5 fruit fly cellular contexts compared by ENCODE assay signal in the genomic region with DNA sequence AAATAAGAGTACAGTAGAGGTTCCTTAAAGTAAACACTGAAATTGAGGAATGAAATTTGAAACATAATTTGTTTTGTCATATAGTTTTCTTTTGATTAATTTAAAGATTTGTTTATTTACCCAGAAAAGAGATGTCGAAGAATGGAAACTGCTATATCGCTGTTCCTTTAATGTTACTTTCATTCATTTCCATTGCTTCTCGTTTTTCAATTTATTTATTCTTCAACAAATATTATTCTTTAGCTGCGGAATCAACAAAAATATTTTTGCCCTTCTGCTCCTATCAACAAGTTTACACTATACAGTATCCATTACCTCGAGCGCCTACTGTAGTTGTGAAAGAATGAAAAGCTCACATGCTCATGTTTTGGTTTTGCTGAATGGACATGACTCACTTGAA.
A peak's percentile ranks its signal among the peaks of the same experiment; 100 is the strongest.
TF ChIP-seq lines count a peak whose summit lies in the region.

No protein-coding gene starts in this region.

- TF ChIP-seq CTCF in whole organism, embryonic (GFP tag; optimal IDR thresholded peaks at IDR 0.05; lab: Kevin White, UChicago): no peak

TF ChIP-seq in whole organism, adult, 20 proteins besides CTCF, POLR2A, EP300 and RAD21:
- TF ChIP-seq CG7101 (tag; optimal IDR thresholded peaks at IDR 0.05; lab: Kevin White, UChicago) (peak; percentile 25), bab1 (GFP tag; optimal IDR thresholded peaks at IDR 0.05; lab: Kevin White, UChicago) (peak; percentile 55), Mnt (GFP tag; optimal IDR thresholded peaks at IDR 0.05; lab: Kevin White, UChicago) (no peak), kay (GFP tag; lab: Kevin White, UChicago; ENCODE audit: borderline replicate concordance) (peak; percentile 7)

TF ChIP-seq in whole organism, embryonic, 481 proteins besides CTCF, POLR2A, EP300 and RAD21 (continues in another document):
- TF ChIP-seq Jarid2 (GFP tag; optimal IDR thresholded peaks at IDR 0.05; lab: Kevin White, UChicago) (no peak), Atf6 (GFP tag; IDR thresholded peaks at IDR 0.05; lab: Robert Waterston, UW) (0 out of 2 replicates have a peak, but pooled peaks have one; percentile 10), vfl (GFP tag; optimal IDR thresholded peaks at IDR 0.05; lab: Kevin White, UChicago) (no peak), exex (tag; optimal IDR thresholded peaks at IDR 0.05; lab: Kevin White, UChicago) (no peak), PHDP (tag; optimal IDR thresholded peaks at IDR 0.05; lab: Kevin White, UChicago) (no peak), sr (GFP tag; IDR thresholded peaks at IDR 0.05; lab: Robert Waterston, UW) (no peak), Max (GFP tag; optimal IDR thresholded peaks at IDR 0.05; lab: Kevin White, UChicago) (no peak), CG13296 (GFP tag; optimal IDR thresholded peaks at IDR 0.05; lab: Kevin White, UChicago) (peak; percentile 10), NC2β (GFP tag; optimal IDR thresholded peaks at IDR 0.05; lab: Kevin White, UChicago) (no peak), eyg (GFP tag; optimal IDR thresholded peaks at IDR 0.05; lab: Kevin White, UChicago) (no peak), Fer2 (tag; optimal IDR thresholded peaks at IDR 0.05; lab: Kevin White, UChicago) (no peak), Hsf (GFP tag; optimal IDR thresholded peaks at IDR 0.05; lab: Kevin White, UChicago) (no peak), CG5180 (GFP tag; optimal IDR thresholded peaks at IDR 0.05; lab: Kevin White, UChicago) (no peak), CG17612 (GFP tag; IDR thresholded peaks at IDR 0.05; lab: Robert Waterston, UW) (no peak), CG13775 (GFP tag; optimal IDR thresholded peaks at IDR 0.05; lab: Kevin White, UChicago) (no peak), CG3407 (GFP tag; optimal IDR thresholded peaks at IDR 0.05; lab: Kevin White, UChicago) (no peak), Hr3 (GFP tag; optimal IDR thresholded peaks at IDR 0.05; lab: Kevin White, UChicago) (no peak), Pdp1 (GFP tag; optimal IDR thresholded peaks at IDR 0.05; lab: Kevin White, UChicago) (no peak), Abd-B (GFP tag; optimal IDR thresholded peaks at IDR 0.05; lab: Kevin White, UChicago) (peak; percentile 17), dmrt99B (tag; optimal IDR thresholded peaks at IDR 0.05; lab: Kevin White, UChicago) (peak; percentile 43), sob (GFP tag; IDR thresholded peaks at IDR 0.05; lab: Robert Waterston, UW) (no peak)

TF ChIP-seq in whole organism, prepupa, 60 proteins besides CTCF, POLR2A, EP300 and RAD21 (continues in another document):
- TF ChIP-seq Sox102F (GFP tag; optimal IDR thresholded peaks at IDR 0.05; lab: Kevin White, UChicago) (no peak), Eip93F (GFP tag; optimal IDR thresholded peaks at IDR 0.05; lab: Kevin White, UChicago) (no peak), fkh (GFP tag; optimal IDR thresholded peaks at IDR 0.05; lab: Kevin White, UChicago) (no peak), CG6808 (GFP tag; optimal IDR thresholded peaks at IDR 0.05; lab: Kevin White, UChicago) (peak; percentile 28), esn (GFP tag; optimal IDR thresholded peaks at IDR 0.05; lab: Kevin White, UChicago) (peak; percentile 39), CG6854 (GFP tag; optimal IDR thresholded peaks at IDR 0.05; lab: Kevin White, UChicago) (no peak), CG11902 (GFP tag; optimal IDR thresholded peaks at IDR 0.05; lab: Kevin White, UChicago) (peak; percentile 1), CG9139 (GFP tag; optimal IDR thresholded peaks at IDR 0.05; lab: Kevin White, UChicago) (no peak), CG4318 (GFP tag; optimal IDR thresholded peaks at IDR 0.05; lab: Kevin White, UChicago) (no peak), CG10631 (GFP tag; optimal IDR thresholded peaks at IDR 0.05; lab: Kevin White, UChicago) (peak; percentile 17), Smox (GFP tag; optimal IDR thresholded peaks at IDR 0.05; lab: Kevin White, UChicago) (no peak), CG6792 (GFP tag; optimal IDR thresholded peaks at IDR 0.05; lab: Kevin White, UChicago) (peak; percentile 28), CG31627 (GFP tag; optimal IDR thresholded peaks at IDR 0.05; lab: Kevin White, UChicago) (peak; percentile 22), dac (GFP tag; optimal IDR thresholded peaks at IDR 0.05; lab: Kevin White, UChicago) (no peak), CG15336 (GFP tag; IDR thresholded peaks at IDR 0.05; lab: Robert Waterston, UW) (0 out of 2 replicates have a peak, but pooled peaks have one; percentile 6), CG16779 (tag; optimal IDR thresholded peaks at IDR 0.05; lab: Kevin White, UChicago) (no peak), fd85E (GFP tag; optimal IDR thresholded peaks at IDR 0.05; lab: Kevin White, UChicago) (no peak), topi (GFP tag; optimal IDR thresholded peaks at IDR 0.05; lab: Kevin White, UChicago) (peak; percentile 38), salr (GFP tag; optimal IDR thresholded peaks at IDR 0.05; lab: Kevin White, UChicago) (no peak), Hr39 (GFP tag; optimal IDR thresholded peaks at IDR 0.05; lab: Kevin White, UChicago) (peak; percentile 8), CG8119 (GFP tag; IDR thresholded peaks at IDR 0.05; lab: Robert Waterston, UW) (no peak; the same call in 2 of the 3 replicates), Lpt (GFP tag; optimal IDR thresholded peaks at IDR 0.05; lab: Kevin White, UChicago) (no peak)

TF ChIP-seq in whole organism, pupa, 21 proteins besides CTCF, POLR2A, EP300 and RAD21:
- TF ChIP-seq Ets98B (GFP tag; IDR thresholded peaks at IDR 0.05; lab: Robert Waterston, UW): no peak
- TF ChIP-seq CG4496 (GFP tag; IDR thresholded peaks at IDR 0.05; lab: Robert Waterston, UW): 0 out of 3 replicates have a peak, but pooled peaks have one; percentile 27
- peak; percentile 16 for TF ChIP-seq Pif1A (GFP tag; optimal IDR thresholded peaks at IDR 0.05; lab: Kevin White, UChicago)
- no peak for TF ChIP-seq fd96Ca (GFP tag; IDR thresholded peaks at IDR 0.05; lab: Robert Waterston, UW)
- TF ChIP-seq gl (tag; optimal IDR thresholded peaks at IDR 0.05; lab: Kevin White, UChicago): no peak
- peak; percentile 24 for TF ChIP-seq CG14655 (GFP tag; optimal IDR thresholded peaks at IDR 0.05; lab: Kevin White, UChicago)
- no peak for TF ChIP-seq CG32121 (GFP tag; IDR thresholded peaks at IDR 0.05; lab: Robert Waterston, UW)
- TF ChIP-seq CG12605 (GFP tag; IDR thresholded peaks at IDR 0.05; lab: Robert Waterston, UW): no peak
- TF ChIP-seq Snoo (tag; optimal IDR thresholded peaks at IDR 0.05; lab: Kevin White, UChicago): no peak
- TF ChIP-seq Pif1B (GFP tag; optimal IDR thresholded peaks at IDR 0.05; lab: Kevin White, UChicago): peak; percentile 17
- no peak for TF ChIP-seq CG13204 (GFP tag; optimal IDR thresholded peaks at IDR 0.05; lab: Kevin White, UChicago)
- TF ChIP-seq D1 (tag; optimal IDR thresholded peaks at IDR 0.05; lab: Kevin White, UChicago): no peak
- TF ChIP-seq rn (GFP tag; IDR thresholded peaks at IDR 0.05; lab: Robert Waterston, UW): no peak
- peak; percentile 28 for TF ChIP-seq CG17806 (tag; optimal IDR thresholded peaks at IDR 0.05; lab: Kevin White, UChicago)
- TF ChIP-seq CG15710 (tag; optimal IDR thresholded peaks at IDR 0.05; lab: Kevin White, UChicago): peak; percentile 21
- TF ChIP-seq CG8301 (tag; optimal IDR thresholded peaks at IDR 0.05; lab: Kevin White, UChicago): peak; percentile 10
- peak; percentile 41 for TF ChIP-seq CG8159 (tag; optimal IDR thresholded peaks at IDR 0.05; lab: Kevin White, UChicago)
- TF ChIP-seq CG9948 (tag; optimal IDR thresholded peaks at IDR 0.05; lab: Kevin White, UChicago): peak; percentile 29
- TF ChIP-seq CG34367 (tag; optimal IDR thresholded peaks at IDR 0.05; lab: Kevin White, UChicago): no peak
- TF ChIP-seq EcR (GFP tag; optimal IDR thresholded peaks at IDR 0.05; lab: Kevin White, UChicago): no peak
- TF ChIP-seq CG10348 (GFP tag; IDR thresholded peaks at IDR 0.05; lab: Robert Waterston, UW): no peak

TF ChIP-seq in whole organism, wandering third instar larva, 38 proteins besides CTCF, POLR2A, EP300 and RAD21:
- TF ChIP-seq h (GFP tag; optimal IDR thresholded peaks at IDR 0.05; lab: Kevin White, UChicago) (peak; percentile 18), foxo (GFP tag; optimal IDR thresholded peaks at IDR 0.05; lab: Kevin White, UChicago) (peak in 1 of 2 experiments; percentile 26), Hr78 (GFP tag; optimal IDR thresholded peaks at IDR 0.05; lab: Kevin White, UChicago) (no peak), dsf (GFP tag; optimal IDR thresholded peaks at IDR 0.05; lab: Kevin White, UChicago; ENCODE audit: borderline replicate concordance) (no peak), fru (GFP tag; optimal IDR thresholded peaks at IDR 0.05; lab: Kevin White, UChicago) (peak; percentile 6), Sp1 (GFP tag; optimal IDR thresholded peaks at IDR 0.05; lab: Kevin White, UChicago) (no peak), woc (GFP tag; optimal IDR thresholded peaks at IDR 0.05; lab: Kevin White, UChicago) (no peak), Dif (GFP tag; optimal IDR thresholded peaks at IDR 0.05; lab: Kevin White, UChicago; ENCODE audit: partially characterized antibody) (no peak), sv (GFP tag; optimal IDR thresholded peaks at IDR 0.05; lab: Kevin White, UChicago) (no peak), OdsH (GFP tag; optimal IDR thresholded peaks at IDR 0.05; lab: Kevin White, UChicago) (no peak), Vsx2 (GFP tag; optimal IDR thresholded peaks at IDR 0.05; lab: Kevin White, UChicago; ENCODE audit: partially characterized antibody) (no peak), ey (GFP tag; optimal IDR thresholded peaks at IDR 0.05; lab: Kevin White, UChicago) (no peak), Hr83 (GFP tag; optimal IDR thresholded peaks at IDR 0.05; lab: Kevin White, UChicago; ENCODE audit: poor library complexity, severe bottlenecking) (no peak), N (GFP tag; optimal IDR thresholded peaks at IDR 0.05; lab: Kevin White, UChicago) (no peak), psq (GFP tag; optimal IDR thresholded peaks at IDR 0.05; lab: Kevin White, UChicago) (no peak), Dfd (GFP tag; optimal IDR thresholded peaks at IDR 0.05; lab: Kevin White, UChicago) (no peak), dmrt93B (GFP tag; optimal IDR thresholded peaks at IDR 0.05; lab: Kevin White, UChicago) (no peak), HLH106 (tag; optimal IDR thresholded peaks at IDR 0.05; lab: Kevin White, UChicago) (peak; percentile 19), br (GFP tag; optimal IDR thresholded peaks at IDR 0.05; lab: Kevin White, UChicago) (no peak)
TF ChIP-seq in whole organism, wandering third instar larva: peak in this region for 4.
